Fruit fly (Drosophila melanogaster) whole organism, prepupa: Measurements from ENCODE around the gene CG42272.

Source experiments
- CG10631 ChIP-seq: fragments of 200-800 bp; sonication (Bioruptor generic); optimal IDR thresholded peaks from 2 replicates; lab custom pipeline; 2016; ENCODE audit warnings: missing biosample characterization, missing genetic modification characterization
- CG10669 ChIP-seq: fragments of 200-800 bp; sonication (Bioruptor generic); optimal IDR thresholded peaks from 3 replicates; lab custom pipeline; 2018; ENCODE audit warnings: missing biosample characterization, mild to moderate bottlenecking, missing genetic modification characterization, moderate library complexity
- CG11294 ChIP-seq: fragments of 200-800 bp; sonication (Bioruptor generic); IDR thresholded peaks from 2 replicates; pipeline ENCODE4 v1.3.6; 2022; ENCODE audit warnings: missing biosample characterization, missing genetic modification characterization
- CG16779 ChIP-seq: fragments of 200-800 bp; sonication (Bioruptor generic); optimal IDR thresholded peaks from 3 replicates; lab custom pipeline; 2017; ENCODE audit warnings: missing biosample characterization, mild to moderate bottlenecking, missing genetic modification characterization
- CG6792 ChIP-seq: fragments of 200-800 bp; sonication (Bioruptor generic); optimal IDR thresholded peaks from 3 replicates; lab custom pipeline; 2016; ENCODE audit warnings: missing biosample characterization, missing genetic modification characterization
- CG7368 ChIP-seq: fragments of 200-800 bp; sonication (Bioruptor generic); optimal IDR thresholded peaks from 3 replicates; lab custom pipeline; 2016; ENCODE audit warnings: missing biosample characterization, missing genetic modification characterization
- Eip93F ChIP-seq: fragments of 200-800 bp; sonication (Bioruptor generic); optimal IDR thresholded peaks from 2 replicates; lab custom pipeline; 2016; ENCODE audit warnings: missing biosample characterization, mild to moderate bottlenecking, missing genetic modification characterization
- Ets96B ChIP-seq: fragments of 200-800 bp; optimal IDR thresholded peaks from 2 replicates; lab custom pipeline; 2019; ENCODE audit warnings: missing biosample characterization, mild to moderate bottlenecking, missing genetic modification characterization, moderate library complexity
- Gug ChIP-seq: fragments of 200-800 bp; sonication (Bioruptor generic); IDR thresholded peaks from 2 replicates; pipeline ENCODE4 v1.3.6; 2022; ENCODE audit warnings: missing biosample characterization, missing genetic modification characterization
- Hr4 ChIP-seq: fragments of 200-800 bp; sonication (Bioruptor generic); optimal IDR thresholded peaks from 3 replicates; lab custom pipeline; 2016; ENCODE audit warnings: missing biosample characterization, missing genetic modification characterization
- cyc ChIP-seq: fragments of 200-800 bp; sonication (Bioruptor generic); optimal IDR thresholded peaks from 3 replicates; lab custom pipeline; 2016; ENCODE audit warnings: missing biosample characterization, missing genetic modification characterization
- ss ChIP-seq, 2 experiments: fragments of 200-800 bp; sonication (Bioruptor generic); optimal IDR thresholded peaks; 2 replicates in 1 of 2; 3 replicates in 1 of 2; lab custom pipeline; 2017 to 2018; ENCODE audit warnings: mild to moderate bottlenecking in 2 of 2, missing biosample characterization in 2 of 2, missing genetic modification characterization in 2 of 2, moderate library complexity in 1 of 2
- topi ChIP-seq: fragments of 200-800 bp; sonication (Bioruptor generic); optimal IDR thresholded peaks from 3 replicates; lab custom pipeline; 2016; ENCODE audit warnings: missing biosample characterization, missing genetic modification characterization

DNA sequence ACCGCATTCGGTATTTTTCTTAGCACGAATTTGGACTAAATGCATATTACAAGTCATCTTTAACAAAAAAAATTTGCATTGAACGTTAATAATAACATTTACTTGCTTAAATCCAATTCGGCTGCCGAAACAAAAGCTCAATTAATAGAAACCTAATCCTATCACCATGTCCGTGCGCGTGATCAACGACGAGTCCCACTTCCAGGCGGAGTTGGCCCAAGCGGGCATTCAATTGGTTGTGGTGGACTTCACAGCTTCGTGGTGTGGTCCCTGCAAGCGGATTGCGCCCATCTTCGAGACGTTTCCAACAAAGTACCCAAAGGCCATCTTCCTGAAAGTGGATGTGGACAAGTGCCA, 37.0 kb upstream of the CG42272 start, which contains the start of gene Txl:
- TF ChIP-seq ss (GFP tag; optimal IDR thresholded peaks at IDR 0.05; lab: Kevin White, UChicago) (no peak), CG16779 (tag; lab: Kevin White, UChicago) (no peak), CG10669 (GFP tag; lab: Kevin White, UChicago) (no peak), Hr4 (no peak), topi (GFP tag; lab: Kevin White, UChicago) (no peak), Eip93F (GFP tag; lab: Kevin White, UChicago) (no peak), CG7368 (no peak), Ets96B (no peak), CG6792 (no peak), CG10631 (GFP tag; lab: Kevin White, UChicago) (no peak), CG11294 (GFP tag; lab: Robert Waterston, UW) (no peak), Gug (GFP tag; lab: Robert Waterston, UW) (no peak), cyc (GFP tag; lab: Kevin White, UChicago) (no peak)
